Worm (Caenorhabditis elegans): ENCODE data around the gene T12B3.3.
A peak's percentile ranks its signal among the peaks of the same experiment; 100 is the strongest.
"Not testable (repeated sequence)": the region's sequence is repeated elsewhere in the genome, so short reads cannot be mapped to it uniquely, and the experiment has no call there.

The T12B3.3 gene

ce11 chrIV:7346751-7347150 is 28.2 kb upstream of the T12B3.3 start, which contains the start of gene daf-42:
Gene daf-42 (minus strand): TSS chrIV:7346851.
- no peak for TF ChIP-seq flt-1 (GFP tag; IDR thresholded peaks at IDR 0.05)

ce11 chrIV:7365011-7365410 is 9.9 kb upstream of the T12B3.3 start, which contains the start of gene Y40C5A.4:
Gene Y40C5A.4 (minus strand): TSS chrIV:7365111.
- TF ChIP-seq aly-1 (tag; optimal IDR thresholded peaks at IDR 0.05); pes-1 (GFP tag; IDR thresholded peaks at IDR 0.05); F13C5.2 (tag; optimal IDR thresholded peaks at IDR 0.05): not testable (repeated sequence)

- TF ChIP-seq hmg-4 (GFP tag; optimal IDR thresholded peaks at IDR 0.05): no peak
- no peak for TF ChIP-seq ceh-36 (tag; optimal IDR thresholded peaks at IDR 0.05)
These were observed 1.6 kb downstream of the T12B3.3 start, which contains the start of gene T12B3.2 for ce11 chrIV:7376511-7376910. Gene T12B3.2 (plus strand): TSS chrIV:7376811.

- TF ChIP-seq scrt-1 (GFP tag; IDR thresholded peaks at IDR 0.05) (no peak), hmbx-1 (tag; optimal IDR thresholded peaks at IDR 0.05) (no peak), sea-1 (GFP tag; conservative IDR thresholded peaks at IDR 0.05) (no peak), B0310.2 (tag; optimal IDR thresholded peaks at IDR 0.05) (no peak), F13C5.2 (tag; optimal IDR thresholded peaks at IDR 0.05) (no peak), flt-1 (GFP tag; IDR thresholded peaks at IDR 0.05) (no peak), ama-1 (optimal IDR thresholded peaks at IDR 0.05) (no peak), ceh-13 (GFP tag; optimal IDR thresholded peaks at IDR 0.05) (no peak), ets-7 (tag; optimal IDR thresholded peaks at IDR 0.05) (no peak), pes-1 (GFP tag; IDR thresholded peaks at IDR 0.05) (no peak)
These were observed 6.8 kb downstream of the T12B3.3 start, which contains the start of gene ptp-8 for ce11 chrIV:7381754-7382153. Gene ptp-8 (plus strand): TSS chrIV:7382054.

- no peak for TF ChIP-seq flt-1 (GFP tag; IDR thresholded peaks at IDR 0.05)
- peak; percentile 46 for TF ChIP-seq F13C5.2 (tag; optimal IDR thresholded peaks at IDR 0.05)
These were observed 12.0 kb downstream of the T12B3.3 start for ce11 chrIV:7386835-7387551.

ce11 chrIV:7388843-7389242 is 13.9 kb downstream of the T12B3.3 start, which contains the start of gene mob-3:
Gene mob-3 (minus strand): TSS chrIV:7388943.
- no peak for TF ChIP-seq hnd-1 (tag; optimal IDR thresholded peaks at IDR 0.05)
- TF ChIP-seq scrt-1 (GFP tag; IDR thresholded peaks at IDR 0.05): no peak
- no peak for TF ChIP-seq sea-1 (GFP tag; conservative IDR thresholded peaks at IDR 0.05)

- TF ChIP-seq ama-1 (optimal IDR thresholded peaks at IDR 0.05) (no peak), hnd-1 (tag; optimal IDR thresholded peaks at IDR 0.05) (no peak), tbx-37 (GFP tag; conservative IDR thresholded peaks at IDR 0.05) (no peak), ceh-36 (tag; optimal IDR thresholded peaks at IDR 0.05) (no peak), ets-7 (tag; optimal IDR thresholded peaks at IDR 0.05) (no peak)
These were observed 14.8 kb downstream of the T12B3.3 start for ce11 chrIV:7389719-7390118.

ce11 chrIV:7390126-7390766 is 15.3 kb downstream of the T12B3.3 start:
- TF ChIP-seq B0310.2 (tag; optimal IDR thresholded peaks at IDR 0.05) (no peak), pes-1 (GFP tag; IDR thresholded peaks at IDR 0.05) (no peak), ama-1 (optimal IDR thresholded peaks at IDR 0.05) (no peak), tra-4 (tag; optimal IDR thresholded peaks at IDR 0.05) (no peak), aly-1 (tag; optimal IDR thresholded peaks at IDR 0.05) (no peak), F13C5.2 (tag; optimal IDR thresholded peaks at IDR 0.05) (no peak), hmbx-1 (tag; optimal IDR thresholded peaks at IDR 0.05) (no peak), flt-1 (GFP tag; IDR thresholded peaks at IDR 0.05) (no peak), hmg-4 (GFP tag; optimal IDR thresholded peaks at IDR 0.05) (no peak), ceh-13 (GFP tag; optimal IDR thresholded peaks at IDR 0.05) (no peak), tbx-11 (GFP tag; IDR thresholded peaks at IDR 0.05) (no peak)

- TF ChIP-seq ceh-13 (GFP tag; optimal IDR thresholded peaks at IDR 0.05): no peak
- TF ChIP-seq hmbx-1 (tag; optimal IDR thresholded peaks at IDR 0.05): no peak
- TF ChIP-seq sea-1 (GFP tag; conservative IDR thresholded peaks at IDR 0.05): no peak
These were observed 16.8 kb downstream of the T12B3.3 start for ce11 chrIV:7391534-7392343.

Measured in whole organism, early embryonic.